Worm (Caenorhabditis elegans) whole organism, early embryonic: Measurements from ENCODE around the gene ubc-15.

Experiments
- B0310.2 ChIP-seq: sonication (generic microtip); optimal IDR thresholded peaks from 2 replicates; lab custom pipeline; 2016; ENCODE audit warnings: mild to moderate bottlenecking, missing genetic modification characterization, missing compliant biosample characterization
- ama-1 ChIP-seq: fragments of 150-350 bp; optimal IDR thresholded peaks from 2 replicates; lab custom pipeline; 2014
- ceh-13 ChIP-seq: fragments of 200-800 bp; sonication (Bioruptor generic); optimal IDR thresholded peaks from 2 replicates; lab custom pipeline; 2018; ENCODE audit warnings: mild to moderate bottlenecking, missing genetic modification characterization, missing compliant biosample characterization
- flt-1 ChIP-seq: fragments of 200-800 bp; sonication (Bioruptor generic); IDR thresholded peaks from 2 replicates; pipeline ENCODE4 v1.3.6; 2022; ENCODE audit warnings: missing genetic modification characterization, missing compliant biosample characterization
- scrt-1 ChIP-seq: fragments of 200-800 bp; sonication (Bioruptor generic); IDR thresholded peaks from 2 replicates; pipeline ENCODE4 v1.3.6; 2022; ENCODE audit warnings: missing genetic modification characterization, missing compliant biosample characterization
- tbx-11 ChIP-seq: fragments of 200-800 bp; sonication (Bioruptor generic); IDR thresholded peaks from 2 replicates; pipeline ENCODE4 v1.3.6; 2022; ENCODE audit warnings: missing genetic modification characterization, missing compliant biosample characterization

ce11 chrII:2884810-2885209 is 28.6 kb downstream of the ubc-15 start, which contains the start of gene pigw-1:
- TF ChIP-seq ama-1 (no peak), tbx-11 (GFP tag; lab: Robert Waterston, UW) (no peak), flt-1 (GFP tag; lab: Robert Waterston, UW) (no peak), B0310.2 (tag; lab: Kevin White, UChicago) (no peak), scrt-1 (GFP tag; lab: Robert Waterston, UW) (no peak), ceh-13 (GFP tag; lab: Kevin White, UChicago) (no peak)
